Fruit fly (Drosophila melanogaster) whole organism, prepupa: ENCODE results near the gene CG31793.
A peak's percentile ranks its signal among the peaks of the same experiment; 100 is the strongest.

Experiments
- CG10631 ChIP-seq: fragments of 200-800 bp; sonication (Bioruptor generic); optimal IDR thresholded peaks from 2 replicates; lab custom pipeline; 2016; ENCODE audit warnings: missing biosample characterization, missing genetic modification characterization
- CG10669 ChIP-seq: fragments of 200-800 bp; sonication (Bioruptor generic); optimal IDR thresholded peaks from 3 replicates; lab custom pipeline; 2018; ENCODE audit warnings: missing biosample characterization, mild to moderate bottlenecking, missing genetic modification characterization, moderate library complexity
- CG11294 ChIP-seq: fragments of 200-800 bp; sonication (Bioruptor generic); IDR thresholded peaks from 2 replicates; pipeline ENCODE4 v1.3.6; 2022; ENCODE audit warnings: missing biosample characterization, missing genetic modification characterization
- CG11762 ChIP-seq: fragments of 200-800 bp; sonication (Bioruptor generic); optimal IDR thresholded peaks from 3 replicates; lab custom pipeline; 2016; ENCODE audit warnings: missing biosample characterization, missing genetic modification characterization; ENCODE audit not compliant: insufficient read depth
- CG11902 ChIP-seq: fragments of 200-800 bp; sonication (Bioruptor generic); optimal IDR thresholded peaks from 3 replicates; lab custom pipeline; 2016; ENCODE audit warnings: missing biosample characterization, missing genetic modification characterization
- CG15336 ChIP-seq: fragments of 200-800 bp; sonication (Bioruptor generic); IDR thresholded peaks from 2 replicates; pipeline ENCODE4 v1.3.6; 2022; ENCODE audit warnings: missing biosample characterization, missing genetic modification characterization
- CG1621 ChIP-seq: fragments of 200-800 bp; sonication (Bioruptor generic); optimal IDR thresholded peaks from 3 replicates; lab custom pipeline; 2018; ENCODE audit warnings: missing biosample characterization, mild to moderate bottlenecking, missing genetic modification characterization
- CG16779 ChIP-seq: fragments of 200-800 bp; sonication (Bioruptor generic); optimal IDR thresholded peaks from 3 replicates; lab custom pipeline; 2017; ENCODE audit warnings: missing biosample characterization, mild to moderate bottlenecking, missing genetic modification characterization
- CG3032 ChIP-seq: fragments of 200-800 bp; optimal IDR thresholded peaks from 2 replicates; lab custom pipeline; 2019; ENCODE audit warnings: missing biosample characterization, mild to moderate bottlenecking, missing genetic modification characterization, moderate library complexity
- CG31627 ChIP-seq: fragments of 200-800 bp; sonication (Bioruptor generic); optimal IDR thresholded peaks from 3 replicates; lab custom pipeline; 2016; ENCODE audit warnings: missing biosample characterization, missing genetic modification characterization
- CG34406 ChIP-seq: fragments of 200-800 bp; sonication (Bioruptor generic); optimal IDR thresholded peaks from 3 replicates; lab custom pipeline; 2016; ENCODE audit warnings: missing biosample characterization, missing genetic modification characterization
- CG3919 ChIP-seq: fragments of 200-800 bp; sonication (Bioruptor generic); optimal IDR thresholded peaks from 3 replicates; lab custom pipeline; 2016; ENCODE audit warnings: missing biosample characterization, missing genetic modification characterization
- CG4318 ChIP-seq: fragments of 200-800 bp; sonication (Bioruptor generic); optimal IDR thresholded peaks from 3 replicates; lab custom pipeline; 2017; ENCODE audit warnings: missing biosample characterization, mild to moderate bottlenecking, missing genetic modification characterization
- CG6163 ChIP-seq: fragments of 200-800 bp; sonication (Bioruptor generic); IDR thresholded peaks from 3 replicates; pipeline ENCODE4 v1.3.6; 2022; ENCODE audit warnings: missing biosample characterization, missing genetic modification characterization
- CG6792 ChIP-seq: fragments of 200-800 bp; sonication (Bioruptor generic); optimal IDR thresholded peaks from 3 replicates; lab custom pipeline; 2016; ENCODE audit warnings: missing biosample characterization, missing genetic modification characterization
- CG6808 ChIP-seq: fragments of 200-800 bp; sonication (Bioruptor generic); optimal IDR thresholded peaks from 3 replicates; lab custom pipeline; 2017; ENCODE audit warnings: missing biosample characterization, missing genetic modification characterization, mild to moderate bottlenecking, moderate library complexity, missing genetic modification reagents
- CG7368 ChIP-seq: fragments of 200-800 bp; sonication (Bioruptor generic); optimal IDR thresholded peaks from 3 replicates; lab custom pipeline; 2016; ENCODE audit warnings: missing biosample characterization, missing genetic modification characterization
- CG8119 ChIP-seq: fragments of 200-800 bp; sonication (Bioruptor generic); IDR thresholded peaks from 3 replicates; pipeline ENCODE4 v1.3.6; 2022; ENCODE audit warnings: missing biosample characterization, missing genetic modification characterization
- CG8319 ChIP-seq: fragments of 200-800 bp; sonication (Bioruptor generic); optimal IDR thresholded peaks from 3 replicates; lab custom pipeline; 2016; ENCODE audit warnings: missing biosample characterization, missing genetic modification characterization
- CG8632 ChIP-seq: fragments of 200-800 bp; sonication (Bioruptor generic); optimal IDR thresholded peaks from 3 replicates; lab custom pipeline; 2016; ENCODE audit warnings: missing biosample characterization, missing genetic modification characterization
- Eip75B ChIP-seq: fragments of 200-800 bp; sonication (Bioruptor generic); optimal IDR thresholded peaks from 3 replicates; lab custom pipeline; 2016; ENCODE audit warnings: missing biosample characterization, missing genetic modification characterization
- Eip93F ChIP-seq: fragments of 200-800 bp; sonication (Bioruptor generic); optimal IDR thresholded peaks from 2 replicates; lab custom pipeline; 2016; ENCODE audit warnings: missing biosample characterization, mild to moderate bottlenecking, missing genetic modification characterization
- Ets21C ChIP-seq: fragments of 200-800 bp; sonication (Bioruptor generic); optimal IDR thresholded peaks from 3 replicates; lab custom pipeline; 2016; ENCODE audit warnings: missing biosample characterization, missing genetic modification characterization
- Ets96B ChIP-seq: fragments of 200-800 bp; optimal IDR thresholded peaks from 2 replicates; lab custom pipeline; 2019; ENCODE audit warnings: missing biosample characterization, mild to moderate bottlenecking, missing genetic modification characterization, moderate library complexity
- Gug ChIP-seq: fragments of 200-800 bp; sonication (Bioruptor generic); IDR thresholded peaks from 2 replicates; pipeline ENCODE4 v1.3.6; 2022; ENCODE audit warnings: missing biosample characterization, missing genetic modification characterization
- Hr39 ChIP-seq: fragments of 200-800 bp; sonication (Bioruptor generic); optimal IDR thresholded peaks from 2 replicates; lab custom pipeline; 2016; ENCODE audit warnings: missing biosample characterization, missing genetic modification characterization
- Hr4 ChIP-seq: fragments of 200-800 bp; sonication (Bioruptor generic); optimal IDR thresholded peaks from 3 replicates; lab custom pipeline; 2016; ENCODE audit warnings: missing biosample characterization, missing genetic modification characterization
- Met ChIP-seq: fragments of 200-800 bp; sonication (Bioruptor generic); optimal IDR thresholded peaks from 3 replicates; lab custom pipeline; 2016; ENCODE audit warnings: missing biosample characterization, missing genetic modification characterization
- OdsH ChIP-seq: fragments of 200-800 bp; sonication (Bioruptor generic); optimal IDR thresholded peaks from 3 replicates; lab custom pipeline; 2016; ENCODE audit warnings: missing biosample characterization, missing genetic modification characterization
- Sox102F ChIP-seq: fragments of 200-800 bp; sonication (Bioruptor generic); optimal IDR thresholded peaks from 2 replicates; lab custom pipeline; 2016; ENCODE audit warnings: missing biosample characterization, mild to moderate bottlenecking, missing genetic modification characterization
- Sox14 ChIP-seq: fragments of 200-800 bp; sonication (Bioruptor generic); optimal IDR thresholded peaks from 3 replicates; lab custom pipeline; 2016; ENCODE audit warnings: missing biosample characterization, missing genetic modification characterization
- Sox15 ChIP-seq: fragments of 200-800 bp; sonication (Bioruptor generic); optimal IDR thresholded peaks from 3 replicates; lab custom pipeline; 2016; ENCODE audit warnings: missing biosample characterization, missing genetic modification characterization
- acj6 ChIP-seq: fragments of 200-800 bp; sonication (Bioruptor generic); optimal IDR thresholded peaks from 3 replicates; lab custom pipeline; 2016; ENCODE audit warnings: missing biosample characterization, missing genetic modification characterization
- cyc ChIP-seq: fragments of 200-800 bp; sonication (Bioruptor generic); optimal IDR thresholded peaks from 3 replicates; lab custom pipeline; 2016; ENCODE audit warnings: missing biosample characterization, missing genetic modification characterization
- dac ChIP-seq: fragments of 200-800 bp; sonication (Bioruptor generic); optimal IDR thresholded peaks from 2 replicates; lab custom pipeline; 2017; ENCODE audit warnings: missing biosample characterization, mild to moderate bottlenecking, missing genetic modification characterization
- fd59A ChIP-seq: fragments of 200-800 bp; sonication (Bioruptor generic); optimal IDR thresholded peaks from 2 replicates; lab custom pipeline; 2017; ENCODE audit warnings: missing biosample characterization, mild to moderate bottlenecking, missing genetic modification characterization, missing genetic modification reagents
- fkh ChIP-seq: fragments of 200-800 bp; sonication (Bioruptor generic); optimal IDR thresholded peaks from 3 replicates; lab custom pipeline; 2017; ENCODE audit warnings: missing biosample characterization, mild to moderate bottlenecking, missing genetic modification characterization, moderate library complexity
- net ChIP-seq: fragments of 200-800 bp; sonication (Bioruptor generic); optimal IDR thresholded peaks from 3 replicates; lab custom pipeline; 2016; ENCODE audit warnings: missing biosample characterization, missing genetic modification characterization
- pdm3 ChIP-seq: fragments of 200-800 bp; sonication (Bioruptor generic); optimal IDR thresholded peaks from 3 replicates; lab custom pipeline; 2016; ENCODE audit warnings: missing biosample characterization, missing genetic modification characterization
- spab ChIP-seq: fragments of 200-800 bp; sonication (Bioruptor generic); optimal IDR thresholded peaks from 2 replicates; lab custom pipeline; 2017; ENCODE audit warnings: missing biosample characterization, mild to moderate bottlenecking, missing genetic modification characterization, missing genetic modification reagents
- topi ChIP-seq: fragments of 200-800 bp; sonication (Bioruptor generic); optimal IDR thresholded peaks from 3 replicates; lab custom pipeline; 2016; ENCODE audit warnings: missing biosample characterization, missing genetic modification characterization
- vri ChIP-seq: fragments of 200-800 bp; sonication (Bioruptor generic); optimal IDR thresholded peaks from 3 replicates; lab custom pipeline; 2016; ENCODE audit warnings: missing biosample characterization, mild to moderate bottlenecking, missing genetic modification characterization

CG31793 gene

DNA sequence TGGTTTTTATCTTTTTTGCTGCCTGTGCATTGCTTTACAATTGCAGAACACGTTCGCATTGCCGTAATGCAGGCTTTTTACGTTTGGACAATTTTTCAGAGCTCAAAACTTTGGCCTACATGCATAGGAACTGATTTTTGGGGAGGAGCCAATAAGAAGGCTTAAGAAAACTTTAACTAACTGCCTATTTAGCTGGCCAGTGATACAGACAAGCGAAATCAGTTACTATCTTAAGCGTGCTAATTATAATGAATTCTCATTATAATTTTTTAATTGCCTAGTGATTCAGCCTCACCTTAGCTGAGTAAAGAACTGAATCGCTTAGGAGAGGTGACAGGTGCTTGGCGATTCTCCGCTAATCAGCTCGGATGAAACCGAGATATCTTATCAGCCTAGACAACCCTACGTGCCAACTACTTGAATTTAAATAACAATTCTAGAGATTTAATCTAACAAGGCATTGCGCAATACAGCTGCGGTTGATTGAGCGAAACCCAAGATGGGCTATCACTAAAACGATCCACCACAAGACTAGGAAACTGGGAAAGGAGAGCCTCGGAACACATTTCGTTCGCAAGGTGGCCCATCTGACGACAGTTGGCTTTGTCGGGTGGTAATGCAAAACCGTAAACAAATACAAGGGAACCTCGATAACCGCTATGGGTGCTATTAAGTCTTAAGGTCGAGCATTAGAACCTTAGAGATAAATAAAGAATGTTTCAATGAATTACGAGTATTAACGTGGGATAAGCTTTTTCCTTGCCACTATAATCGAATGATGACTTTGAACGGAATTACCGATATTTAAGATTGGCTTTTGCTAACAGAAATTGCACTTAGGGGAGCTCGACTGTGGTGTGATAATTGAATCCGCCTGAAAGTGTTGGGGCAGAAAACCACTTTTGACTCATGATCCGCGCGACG, 17.7 kb upstream of the CG31793 start (continued):
- TF ChIP-seq Eip75B (GFP tag; lab: Kevin White, UChicago) (no peak), Ets96B (tag; lab: Kevin White, UChicago) (no peak), CG11902 (GFP tag; lab: Kevin White, UChicago) (no peak), CG15336 (GFP tag; lab: Robert Waterston, UW) (0 out of 2 replicates have a peak, but pooled peaks have one; percentile 36), CG10631 (GFP tag; lab: Kevin White, UChicago) (no peak), acj6 (GFP tag; lab: Kevin White, UChicago) (peak; percentile 3), Hr4 (GFP tag; lab: Kevin White, UChicago) (peak; percentile 35), CG8119 (GFP tag; lab: Robert Waterston, UW) (peak; percentile 26; the same call in 1 of the 3 replicates), cyc (GFP tag; lab: Kevin White, UChicago) (peak; percentile 11), fkh (GFP tag; lab: Kevin White, UChicago) (no peak), CG3919 (no peak), topi (GFP tag; lab: Kevin White, UChicago) (peak; percentile 5), CG3032 (no peak), Sox102F (GFP tag; lab: Kevin White, UChicago) (no peak), spab (GFP tag; lab: Kevin White, UChicago) (no peak), Ets21C (GFP tag; lab: Kevin White, UChicago) (no peak), CG1621 (tag; lab: Kevin White, UChicago) (no peak), Eip93F (GFP tag; lab: Kevin White, UChicago) (no peak), CG6163 (no peak), CG6792 (GFP tag; lab: Kevin White, UChicago) (peak; percentile 1), CG11762 (GFP tag; lab: Kevin White, UChicago) (no peak), CG31627 (GFP tag; lab: Kevin White, UChicago) (peak; percentile 49)

DNA sequence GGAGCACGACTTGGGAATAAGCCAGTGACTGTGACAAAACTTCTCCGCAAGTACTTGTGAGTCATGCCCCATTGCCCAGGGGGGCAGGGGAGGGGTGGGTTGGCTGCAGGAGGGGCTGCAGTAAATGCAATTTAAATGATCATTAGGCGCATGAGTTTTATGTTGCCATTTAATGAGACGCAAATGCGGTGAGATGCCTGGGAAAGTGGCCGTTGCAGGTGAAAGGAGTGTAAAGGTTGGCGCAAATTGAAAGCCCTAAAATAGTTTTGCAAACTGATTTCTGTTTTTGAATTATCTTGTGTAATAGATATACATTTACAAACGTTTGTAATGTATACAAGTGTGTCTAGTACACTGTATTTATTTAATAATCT, 17.1 kb upstream of the CG31793 start:
- TF ChIP-seq CG34406 (GFP tag; lab: Kevin White, UChicago) (no peak), CG11294 (GFP tag; lab: Robert Waterston, UW) (no peak), fd59A (GFP tag; lab: Kevin White, UChicago) (no peak), Hr39 (GFP tag; lab: Kevin White, UChicago) (no peak), cyc (GFP tag; lab: Kevin White, UChicago) (no peak), CG7368 (no peak), Ets21C (GFP tag; lab: Kevin White, UChicago) (no peak), Met (GFP tag; lab: Kevin White, UChicago) (no peak), CG16779 (no peak), CG15336 (GFP tag; lab: Robert Waterston, UW) (no peak), net (GFP tag; lab: Kevin White, UChicago) (no peak), Gug (GFP tag; lab: Robert Waterston, UW) (no peak), Hr4 (GFP tag; lab: Kevin White, UChicago) (no peak), OdsH (GFP tag; lab: Kevin White, UChicago) (no peak), CG6808 (GFP tag; lab: Kevin White, UChicago) (no peak)

dm6 chr2L:18987078-18987895, 15.9 kb upstream of the CG31793 start, which contains the start of the genes Swip-1 and EMC5:
TSS of gene Swip-1 (minus strand) at chr2L:18987280.
TSS of gene EMC5 (plus strand) at chr2L:18987707.
- TF ChIP-seq Sox102F (GFP tag; lab: Kevin White, UChicago): peak; percentile 38
- no peak for TF ChIP-seq CG6792 (GFP tag; lab: Kevin White, UChicago)
- TF ChIP-seq CG4318: peak; percentile 33
- no peak for TF ChIP-seq Hr39 (GFP tag; lab: Kevin White, UChicago)
- TF ChIP-seq CG8319 (GFP tag; lab: Kevin White, UChicago): no peak
- no peak for TF ChIP-seq Sox15
- TF ChIP-seq CG11294 (GFP tag; lab: Robert Waterston, UW): no peak
- TF ChIP-seq Sox14 (GFP tag; lab: Kevin White, UChicago): peak; percentile 10
- TF ChIP-seq topi (GFP tag; lab: Kevin White, UChicago): peak; percentile 17
- TF ChIP-seq Eip93F (GFP tag; lab: Kevin White, UChicago): no peak
- peak; percentile 9 for TF ChIP-seq CG10669 (GFP tag; lab: Kevin White, UChicago)
- TF ChIP-seq Hr4 (GFP tag; lab: Kevin White, UChicago): peak; percentile 49
- no peak for TF ChIP-seq Gug (GFP tag; lab: Robert Waterston, UW)
- TF ChIP-seq CG6163: peak; percentile 61; the same call in 2 of the 3 replicates
- peak; percentile 27 for TF ChIP-seq vri
- no peak for TF ChIP-seq Ets21C (GFP tag; lab: Kevin White, UChicago)
- TF ChIP-seq acj6 (GFP tag; lab: Kevin White, UChicago): peak; percentile 35
- TF ChIP-seq cyc (GFP tag; lab: Kevin White, UChicago): no peak
- TF ChIP-seq dac (GFP tag; lab: Kevin White, UChicago): no peak
- TF ChIP-seq CG3032: peak; percentile 66
- peak; percentile 2 for TF ChIP-seq pdm3 (GFP tag; lab: Kevin White, UChicago)
- peak; percentile 71 for TF ChIP-seq CG10631 (GFP tag; lab: Kevin White, UChicago)
- no peak for TF ChIP-seq CG8632
- no peak for TF ChIP-seq CG7368
